Worm (Caenorhabditis elegans) whole organism, L4 larva: ENCODE results near the gene syx-16.

Source experiments
- F37D6.2 ChIP-seq: sonication (generic microtip); optimal IDR thresholded peaks from 2 replicates; lab custom pipeline; 2016; ENCODE audit warnings: mild to moderate bottlenecking, missing genetic modification characterization, missing compliant biosample characterization
- T20F7.1 ChIP-seq: fragments of 200-800 bp; sonication (Bioruptor generic); optimal IDR thresholded peaks from 2 replicates; lab custom pipeline; 2018; ENCODE audit warnings: mild to moderate bottlenecking, missing genetic modification characterization, missing compliant biosample characterization
- Y5F2A.4 ChIP-seq: fragments of 200-800 bp; sonication (Bioruptor generic); optimal IDR thresholded peaks from 2 replicates; lab custom pipeline; 2018; ENCODE audit warnings: mild to moderate bottlenecking, missing genetic modification characterization, missing compliant biosample characterization
- ZK337.2 ChIP-seq: fragments of 200-800 bp; sonication (Bioruptor generic); IDR thresholded peaks from 2 replicates; pipeline ENCODE4 v1.3.6; 2022; ENCODE audit warnings: missing genetic modification reagents, missing genetic modification characterization, missing compliant biosample characterization
- aha-1 ChIP-seq: fragments of 150-350 bp; peaks from one replicate; lab custom pipeline; 2014; ENCODE audit warnings: missing biosample characterization, missing genetic modification characterization
- aly-2 ChIP-seq: sonication (generic microtip); optimal IDR thresholded peaks from 2 replicates; lab custom pipeline; 2018; ENCODE audit warnings: missing biosample characterization, missing genetic modification characterization
- ama-1 ChIP-seq: fragments of 150-350 bp; optimal IDR thresholded peaks from 2 replicates; lab custom pipeline; 2014; ENCODE audit warnings: inconsistent platforms, mixed read lengths
- ceh-62 ChIP-seq: sonication (generic microtip); optimal IDR thresholded peaks from 2 replicates; lab custom pipeline; 2017; ENCODE audit warnings: missing biosample characterization, missing genetic modification characterization
- ceh-82 ChIP-seq: sonication (generic microtip); optimal IDR thresholded peaks from 2 replicates; lab custom pipeline; 2017; ENCODE audit warnings: missing biosample characterization, missing genetic modification characterization
- ctbp-1 ChIP-seq: fragments of 200-800 bp; sonication (Bioruptor generic); IDR thresholded peaks from 2 replicates; pipeline ENCODE4 v1.3.6; 2022; ENCODE audit warnings: missing genetic modification reagents, missing genetic modification characterization, missing compliant biosample characterization
- daf-16 ChIP-seq, 3 experiments: sonication (generic microtip); optimal IDR thresholded peaks; 2 replicates each; lab custom pipeline; 2016 to 2017; ENCODE audit warnings: missing genetic modification characterization in 3 of 3, missing genetic modification reagents in 3 of 3, mild to moderate bottlenecking in 2 of 3, missing compliant biosample characterization in 2 of 3, missing biosample characterization in 1 of 3, moderate library complexity in 1 of 3
- daf-8 ChIP-seq: fragments of 200-800 bp; sonication (Bioruptor generic); IDR thresholded peaks from 2 replicates; pipeline ENCODE4 v1.3.6; 2022; ENCODE audit warnings: missing genetic modification characterization, missing compliant biosample characterization
- dmd-6 ChIP-seq: fragments of 200-800 bp; sonication (Bioruptor generic); IDR thresholded peaks from 2 replicates; pipeline ENCODE4 v1.3.6; 2022; ENCODE audit warnings: missing genetic modification reagents, missing genetic modification characterization, missing compliant biosample characterization
- dpl-1 ChIP-seq: fragments of 150-350 bp; optimal IDR thresholded peaks from 2 replicates; lab custom pipeline; 2014; ENCODE audit warnings: missing biosample characterization, missing genetic modification reagents, missing genetic modification characterization
- duxl-1 ChIP-seq: sonication (generic microtip); optimal IDR thresholded peaks from 2 replicates; lab custom pipeline; 2016; ENCODE audit warnings: mild to moderate bottlenecking, missing genetic modification characterization, moderate library complexity, missing compliant biosample characterization; ENCODE audit not compliant: poor library complexity
- dve-1 ChIP-seq: sonication (generic microtip); optimal IDR thresholded peaks from 2 replicates; lab custom pipeline; 2017; ENCODE audit warnings: antibody characterized with exemption, mild to moderate bottlenecking, missing genetic modification characterization, missing compliant biosample characterization; ENCODE audit not compliant: insufficient read depth
- egl-27 ChIP-seq: sonication (generic microtip); optimal IDR thresholded peaks from 3 replicates; lab custom pipeline; 2017; ENCODE audit warnings: missing biosample characterization, missing genetic modification reagents, missing genetic modification characterization
- egl-43 ChIP-seq: fragments of 200-800 bp; sonication (Bioruptor generic); IDR thresholded peaks from 2 replicates; pipeline ENCODE4 v1.3.6; 2022; ENCODE audit warnings: missing genetic modification reagents, missing genetic modification characterization, missing compliant biosample characterization
- hif-1 ChIP-seq, 2 experiments: sonication (generic microtip); optimal IDR thresholded peaks; 2 replicates each; lab custom pipeline; 2016 to 2017; ENCODE audit warnings: missing compliant biosample characterization in 2 of 2, missing genetic modification characterization in 2 of 2, missing genetic modification reagents in 2 of 2, missing genotype in 2 of 2, mild to moderate bottlenecking in 1 of 2
- hlh-11 ChIP-seq: fragments of 200-800 bp; sonication (Bioruptor generic); optimal IDR thresholded peaks from 2 replicates; lab custom pipeline; 2018; ENCODE audit warnings: mild to moderate bottlenecking, missing genetic modification characterization, missing compliant biosample characterization
- hlh-30 ChIP-seq: sonication (generic microtip); optimal IDR thresholded peaks from 2 replicates; lab custom pipeline; 2017; ENCODE audit warnings: antibody characterized with exemption, mild to moderate bottlenecking, missing genetic modification characterization, missing compliant biosample characterization; ENCODE audit not compliant: insufficient read depth
- lim-7 ChIP-seq: fragments of 200-800 bp; sonication (Bioruptor generic); IDR thresholded peaks from 2 replicates; pipeline ENCODE4 v1.3.6; 2022; ENCODE audit warnings: missing genetic modification characterization, missing compliant biosample characterization
- lin-29 ChIP-seq: fragments of 200-800 bp; sonication (Bioruptor generic); IDR thresholded peaks from 2 replicates; pipeline ENCODE4 v1.3.6; 2022; ENCODE audit warnings: missing genetic modification reagents, missing genetic modification characterization, missing compliant biosample characterization
- lin-38 ChIP-seq: fragments of 200-800 bp; sonication (Bioruptor generic); IDR thresholded peaks from 2 replicates; pipeline ENCODE4 v1.3.6; 2022; ENCODE audit warnings: missing genetic modification reagents, missing genetic modification characterization, missing compliant biosample characterization
- madf-5 ChIP-seq, 2 experiments: fragments of 200-800 bp; sonication (Bioruptor generic); IDR thresholded peaks; 2 replicates each; pipeline ENCODE4 v1.3.6; 2022; ENCODE audit warnings: missing compliant biosample characterization in 2 of 2, missing genetic modification characterization in 2 of 2
- madf-9 ChIP-seq: fragments of 200-800 bp; sonication (Bioruptor generic); conservative IDR thresholded peaks from 2 replicates; pipeline ENCODE4 v1.3.6; 2022; ENCODE audit warnings: missing genetic modification reagents, missing genetic modification characterization, missing compliant biosample characterization
- mdl-1 ChIP-seq, 2 experiments: fragments of 150-350 bp in 1 of 2; sonication (generic microtip) in 1 of 2; optimal IDR thresholded peaks; 2 replicates each; lab custom pipeline; 2014 to 2017; ENCODE audit warnings: missing biosample characterization in 2 of 2, missing genetic modification characterization in 2 of 2
- mep-1 ChIP-seq: fragments of 150-350 bp; sonication (generic microtip); optimal IDR thresholded peaks from 3 replicates; lab custom pipeline; 2014; ENCODE audit warnings: missing biosample characterization, missing genetic modification characterization
- nhr-11 ChIP-seq: fragments of 150-350 bp; optimal IDR thresholded peaks from 2 replicates; lab custom pipeline; 2014; ENCODE audit warnings: missing biosample characterization, missing genetic modification characterization
- nhr-48 ChIP-seq: sonication (generic microtip); optimal IDR thresholded peaks from 2 replicates; lab custom pipeline; 2016; ENCODE audit warnings: mild to moderate bottlenecking, missing genetic modification characterization, missing compliant biosample characterization
- nhr-6 ChIP-seq: fragments of 150-350 bp; optimal IDR thresholded peaks from 2 replicates; lab custom pipeline; 2014; ENCODE audit warnings: missing biosample characterization, missing genetic modification characterization
- nhr-77 ChIP-seq: fragments of 150-350 bp; optimal IDR thresholded peaks from 2 replicates; lab custom pipeline; 2014; ENCODE audit warnings: missing biosample characterization, missing genetic modification characterization
- pha-4 ChIP-seq, 2 experiments: fragments of 150-350 bp in 1 of 2; fragments of 200-800 bp in 1 of 2; sonication (Bioruptor generic) in 1 of 2; IDR thresholded peaks in 1 of 2; optimal IDR thresholded peaks in 1 of 2; 2 replicates each; pipeline versions ENCODE4 v1.3.6 to Lab custom; 2014 to 2022; ENCODE audit warnings: missing genetic modification characterization in 2 of 2, missing genetic modification reagents in 2 of 2, missing biosample characterization in 1 of 2, missing compliant biosample characterization in 1 of 2
- pqm-1 ChIP-seq: sonication (generic microtip); optimal IDR thresholded peaks from 2 replicates; lab custom pipeline; 2017; ENCODE audit warnings: missing biosample characterization, missing genetic modification characterization
- rbr-2 ChIP-seq: sonication (generic microtip); optimal IDR thresholded peaks from 2 replicates; lab custom pipeline; 2016; ENCODE audit warnings: missing genotype, missing genetic modification characterization, missing compliant biosample characterization
- sdz-12 ChIP-seq: fragments of 200-800 bp; sonication (Bioruptor generic); optimal IDR thresholded peaks from 2 replicates; lab custom pipeline; 2018; ENCODE audit warnings: mild to moderate bottlenecking, missing genetic modification characterization, missing compliant biosample characterization
- set-16 ChIP-seq: fragments of 200-800 bp; sonication (Bioruptor generic); IDR thresholded peaks from 2 replicates; pipeline ENCODE4 v1.3.6; 2022; ENCODE audit warnings: missing genetic modification reagents, missing genetic modification characterization, missing compliant biosample characterization
- skn-1 ChIP-seq: fragments of 150-350 bp; optimal IDR thresholded peaks from 2 replicates; lab custom pipeline; 2014; ENCODE audit warnings: missing biosample characterization, missing genetic modification characterization
- snpc-1.2 ChIP-seq: fragments of 200-800 bp; sonication (Bioruptor generic); IDR thresholded peaks from 2 replicates; pipeline ENCODE4 v1.3.6; 2022; ENCODE audit warnings: missing genetic modification reagents, missing genetic modification characterization, missing compliant biosample characterization
- snpc-4 ChIP-seq: fragments of 150-350 bp; optimal IDR thresholded peaks from 2 replicates; lab custom pipeline; 2014; ENCODE audit warnings: missing biosample characterization, missing genetic modification characterization
- unc-62 ChIP-seq, 3 experiments: fragments of 150-350 bp in 1 of 3; sonication (generic microtip); optimal IDR thresholded peaks in 2 of 3; peaks in 1 of 3; 1 replicate in 1 of 3; 2 replicates in 2 of 3; lab custom pipeline; 2014 to 2017; ENCODE audit warnings: missing biosample characterization in 3 of 3, missing genetic modification characterization in 3 of 3, missing genetic modification reagents in 3 of 3, missing genotype in 1 of 3
- zag-1 ChIP-seq: fragments of 150-350 bp; optimal IDR thresholded peaks from 2 replicates; lab custom pipeline; 2014; ENCODE audit warnings: missing biosample characterization, missing genetic modification characterization
- zfp-3 ChIP-seq: fragments of 200-800 bp; sonication (Bioruptor generic); conservative IDR thresholded peaks from 2 replicates; pipeline ENCODE4 v1.3.6; 2022; ENCODE audit warnings: missing genetic modification reagents, missing genetic modification characterization, missing compliant biosample characterization
- ztf-7 ChIP-seq: fragments of 150-350 bp; optimal IDR thresholded peaks from 2 replicates; lab custom pipeline; 2014; ENCODE audit warnings: missing biosample characterization, missing genetic modification characterization

syx-16 gene

DNA sequence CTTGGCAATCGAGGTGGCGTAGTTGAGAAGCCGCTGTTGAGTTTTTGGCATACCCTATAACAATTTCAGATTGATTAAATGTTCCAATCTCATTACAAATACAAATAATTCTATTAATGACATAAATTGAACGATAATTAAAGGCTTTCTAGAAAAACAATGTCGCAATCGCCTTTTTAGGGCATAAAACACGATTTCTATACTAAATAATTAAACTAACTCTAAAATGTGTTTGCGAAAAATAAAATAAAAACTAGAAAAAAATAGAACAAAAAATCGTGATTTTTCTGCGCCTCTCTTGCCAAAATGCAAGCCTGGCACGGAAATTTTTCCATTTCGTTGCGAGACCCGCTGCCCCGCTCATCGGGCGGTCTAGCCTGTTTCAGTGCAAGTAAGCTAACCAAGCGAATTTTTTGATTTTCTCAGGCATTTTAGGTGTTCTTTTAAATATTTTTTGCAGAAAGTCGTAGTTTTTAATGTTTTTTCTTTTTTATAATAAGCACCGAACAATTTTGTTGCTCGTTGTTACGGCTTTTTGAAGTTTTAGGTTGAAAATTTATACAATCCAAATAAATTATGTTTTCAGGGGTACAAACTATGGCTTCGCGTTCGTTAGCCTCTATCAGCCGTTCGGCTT, 19.0 kb upstream of the syx-16 start, which contains the start of the genes C34E10.12, C34E10.10 and atp-2 (continued):
- TF ChIP-seq lin-38 (GFP tag; lab: Robert Waterston, UW) (peak; percentile 78), daf-8 (GFP tag; lab: Robert Waterston, UW) (no peak), egl-43 (GFP tag; lab: Robert Waterston, UW) (no peak), dpl-1 (GFP tag; lab: Kevin White, UChicago) (peak; percentile 81), madf-5 (GFP tag; IDR thresholded peaks at IDR 0.05; lab: Robert Waterston, UW) (no peak), pha-4 (GFP tag; IDR thresholded peaks at IDR 0.05; lab: Robert Waterston, UW) (0 out of 2 replicates have a peak, but pooled peaks have one; percentile 14), pha-4 (tag; optimal IDR thresholded peaks at IDR 0.05; lab: Kevin White, UChicago) (no peak), unc-62 (GFP tag; optimal IDR thresholded peaks at IDR 0.05 in 1 of 2; lab: Kevin White, UChicago) (peak in 1 of 2 experiments; percentile 83), unc-62 (tag; optimal IDR thresholded peaks at IDR 0.05; lab: Kevin White, UChicago) (no peak), hlh-30 (tag; lab: Kevin White, UChicago) (peak; percentile 77), ztf-7 (no peak), ceh-62 (no peak), hif-1 (tag; optimal IDR thresholded peaks at IDR 0.05; lab: Kevin White, UChicago) (peak in 1 of 2 experiments; percentile 77), F37D6.2 (tag; lab: Kevin White, UChicago) (peak; percentile 52), nhr-6 (tag; lab: Kevin White, UChicago) (peak; percentile 79), nhr-77 (tag; lab: Kevin White, UChicago) (peak; percentile 77), aha-1 (tag; lab: Kevin White, UChicago) (peak; percentile 96), mep-1 (tag; lab: Kevin White, UChicago) (peak; percentile 95), lim-7 (GFP tag; lab: Robert Waterston, UW) (no peak), nhr-48 (no peak), zfp-3 (0 out of 2 replicates have a peak, but pooled peaks have one; percentile 37), snpc-4 (tag; lab: Kevin White, UChicago) (no peak), snpc-1.2 (GFP tag; lab: Robert Waterston, UW) (no peak), skn-1 (tag; lab: Kevin White, UChicago) (no peak), lin-29 (GFP tag; lab: Robert Waterston, UW) (no peak), nhr-11 (tag; lab: Kevin White, UChicago) (peak; percentile 91), aly-2 (no peak), mdl-1 (tag; optimal IDR thresholded peaks at IDR 0.05; lab: Kevin White, UChicago) (peak in 1 of 2 experiments; percentile 28), T20F7.1 (GFP tag; lab: Kevin White, UChicago) (peak; percentile 76)

DNA sequence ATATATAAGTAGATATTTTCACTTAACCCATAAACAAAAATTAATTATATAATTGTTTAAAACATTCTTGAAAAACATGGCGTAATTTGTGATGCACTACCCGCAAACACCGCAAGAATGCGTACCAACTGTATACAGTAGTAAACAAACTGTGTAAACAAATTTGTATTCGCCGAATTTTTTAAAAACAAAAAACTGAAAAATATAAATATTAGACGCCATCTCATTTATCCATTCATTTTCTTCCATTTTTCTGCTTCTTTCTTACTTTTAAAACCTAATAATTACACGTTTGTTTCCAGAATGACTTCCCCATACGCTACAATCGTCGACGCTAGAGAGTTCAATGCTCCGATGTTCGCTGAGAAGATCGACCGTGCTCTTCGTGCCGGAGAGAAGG, 16.4 kb upstream of the syx-16 start, which contains the start of gene nex-1:
nex-1 (plus strand) TSS at position 301 of the 400 bp plus-strand sequence.
- TF ChIP-seq aha-1 (tag; lab: Kevin White, UChicago) (no peak), unc-62 (GFP tag; optimal IDR thresholded peaks at IDR 0.05 in 1 of 2; lab: Kevin White, UChicago) (peak in 1 of 2 experiments; percentile 23), unc-62 (tag; optimal IDR thresholded peaks at IDR 0.05; lab: Kevin White, UChicago) (no peak)

DNA sequence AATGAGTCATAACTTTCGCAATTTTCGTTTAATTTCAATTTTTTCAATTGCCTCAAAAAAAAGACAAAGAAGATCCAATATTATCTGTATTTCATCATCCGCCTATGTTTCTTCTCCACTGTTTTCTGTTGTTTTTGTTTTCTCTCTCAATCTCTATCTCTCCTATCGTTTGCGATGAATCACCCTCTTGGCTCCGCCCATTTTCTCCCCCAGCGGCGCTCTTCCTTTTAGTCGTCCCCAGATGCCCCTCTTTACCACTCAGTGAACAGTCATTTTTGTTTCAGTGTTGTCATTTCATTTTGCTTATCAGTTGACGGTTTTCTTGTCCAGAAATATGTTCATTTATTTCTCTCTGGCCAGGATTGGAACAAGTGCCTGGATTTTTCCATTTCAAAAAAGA, 16.0 kb upstream of the syx-16 start:
- TF ChIP-seq pha-4 (GFP tag; IDR thresholded peaks at IDR 0.05; lab: Robert Waterston, UW) (no peak), pha-4 (tag; optimal IDR thresholded peaks at IDR 0.05; lab: Kevin White, UChicago) (peak; percentile 44), skn-1 (tag; lab: Kevin White, UChicago) (no peak), Y5F2A.4 (GFP tag; lab: Kevin White, UChicago) (no peak), ceh-82 (tag; lab: Kevin White, UChicago) (no peak), ctbp-1 (GFP tag; lab: Robert Waterston, UW) (no peak), pqm-1 (peak; percentile 36), unc-62 (GFP tag; optimal IDR thresholded peaks at IDR 0.05 in 1 of 2; lab: Kevin White, UChicago) (no peak), unc-62 (tag; optimal IDR thresholded peaks at IDR 0.05; lab: Kevin White, UChicago) (no peak), hlh-11 (tag; lab: Kevin White, UChicago) (peak; percentile 36), nhr-77 (tag; lab: Kevin White, UChicago) (peak; percentile 23), ama-1 (peak; percentile 51), dve-1 (peak; percentile 81), rbr-2 (tag; lab: Kevin White, UChicago) (no peak), snpc-4 (tag; lab: Kevin White, UChicago) (no peak), nhr-6 (tag; lab: Kevin White, UChicago) (peak; percentile 54), dmd-6 (GFP tag; lab: Robert Waterston, UW) (no peak), egl-27 (tag; lab: Kevin White, UChicago) (no peak), set-16 (GFP tag; lab: Robert Waterston, UW) (no peak), daf-16 (GFP tag; optimal IDR thresholded peaks at IDR 0.05; lab: Kevin White, UChicago) (no peak), daf-16 (tag; optimal IDR thresholded peaks at IDR 0.05; lab: Kevin White, UChicago) (peak; percentile 73), madf-9 (GFP tag; lab: Robert Waterston, UW) (0 out of 2 replicates have a peak, but pooled peaks have one; percentile 18), ZK337.2 (GFP tag; lab: Robert Waterston, UW) (no peak), sdz-12 (GFP tag; lab: Kevin White, UChicago) (no peak), zag-1 (tag; lab: Kevin White, UChicago) (no peak), duxl-1 (tag; lab: Kevin White, UChicago) (no peak)
